Fruit fly (Drosophila melanogaster): ENCODE results near the gene Sh3beta.

The Sh3beta gene

dm6 chr3L:7328567-7329253, 40.4 kb downstream of the Sh3beta start, which contains the start of the genes mrva, CG42307 and mus312 (continued):
- TF ChIP-seq sr (GFP tag; IDR thresholded peaks at IDR 0.05): no peak
- TF ChIP-seq Hmx (GFP tag; optimal IDR thresholded peaks at IDR 0.05): no peak
- no peak for TF ChIP-seq NK7.1 (GFP tag; optimal IDR thresholded peaks at IDR 0.05)
- TF ChIP-seq Spps (tag; optimal IDR thresholded peaks at IDR 0.05): peak; percentile 72
- TF ChIP-seq CG1233 (GFP tag; optimal IDR thresholded peaks at IDR 0.05): peak; percentile 57
- TF ChIP-seq NfI (GFP tag; optimal IDR thresholded peaks at IDR 0.05): peak; percentile 91
- peak; percentile 3; the same call in 1 of the 2 replicates for TF ChIP-seq Rx (GFP tag; IDR thresholded peaks at IDR 0.05)
- peak; percentile 96 for TF ChIP-seq CoRest (tag; optimal IDR thresholded peaks at IDR 0.05)
- TF ChIP-seq shn (GFP tag; optimal IDR thresholded peaks at IDR 0.05): peak; percentile 17
- TF ChIP-seq kah (GFP tag; optimal IDR thresholded peaks at IDR 0.05): peak; percentile 87
- no peak for TF ChIP-seq z (GFP tag; IDR thresholded peaks at IDR 0.05)
- peak; percentile 86 for TF ChIP-seq CG18619 (GFP tag; optimal IDR thresholded peaks at IDR 0.05)
- peak; percentile 63 for TF ChIP-seq wdn (GFP tag; IDR thresholded peaks at IDR 0.05)
- TF ChIP-seq MBD-R2 (GFP tag; IDR thresholded peaks at IDR 0.05): peak; percentile 84
- TF ChIP-seq CG10274 (GFP tag; optimal IDR thresholded peaks at IDR 0.05): no peak
- peak; percentile 73 for TF ChIP-seq Usf (GFP tag; optimal IDR thresholded peaks at IDR 0.05)
- TF ChIP-seq HLH54F (GFP tag; optimal IDR thresholded peaks at IDR 0.05): peak; percentile 49
- TF ChIP-seq Adf1 (GFP tag; IDR thresholded peaks at IDR 0.05): peak; percentile 49
- peak; percentile 75 for TF ChIP-seq CG11247 (GFP tag; IDR thresholded peaks at IDR 0.05)
- peak; percentile 82 for TF ChIP-seq Ada2b (GFP tag; IDR thresholded peaks at IDR 0.05)
- TF ChIP-seq MTF-1 (GFP tag; optimal IDR thresholded peaks at IDR 0.05; ENCODE audit: borderline replicate concordance): peak; percentile 91
- peak; percentile 87 for TF ChIP-seq CG4617 (GFP tag; optimal IDR thresholded peaks at IDR 0.05; ENCODE audit: borderline replicate concordance)
- no peak for TF ChIP-seq Lpt (GFP tag; optimal IDR thresholded peaks at IDR 0.05)
- no peak for TF ChIP-seq br (optimal IDR thresholded peaks at IDR 0.05)
- no peak for TF ChIP-seq ham (GFP tag; IDR thresholded peaks at IDR 0.05)
- no peak for TF ChIP-seq CG1529 (GFP tag; optimal IDR thresholded peaks at IDR 0.05)
- peak; percentile 92 for TF ChIP-seq CG12299 (tag; optimal IDR thresholded peaks at IDR 0.05)
- peak; percentile 42 for TF ChIP-seq Sry-δ (GFP tag; optimal IDR thresholded peaks at IDR 0.05)
- no peak for TF ChIP-seq usp (GFP tag; optimal IDR thresholded peaks at IDR 0.05)
- peak; percentile 73 for TF ChIP-seq Awh (GFP tag; IDR thresholded peaks at IDR 0.05)
- peak; percentile 88 for TF ChIP-seq Rfx (GFP tag; IDR thresholded peaks at IDR 0.05)
- TF ChIP-seq fd3F (GFP tag; optimal IDR thresholded peaks at IDR 0.05): peak; percentile 93
- peak; percentile 77 for TF ChIP-seq bcd (GFP tag; optimal IDR thresholded peaks at IDR 0.05)
- no peak for TF ChIP-seq ATbp (GFP tag; optimal IDR thresholded peaks at IDR 0.05)
- peak in 1 of 3 experiments; percentile 92 for TF ChIP-seq lola (GFP tag; optimal IDR thresholded peaks at IDR 0.05)
- TF ChIP-seq CG18599 (GFP tag; optimal IDR thresholded peaks at IDR 0.05): peak; percentile 93
- TF ChIP-seq dan (GFP tag; IDR thresholded peaks at IDR 0.05): no peak
- peak; percentile 83 for TF ChIP-seq CG4360 (GFP tag; IDR thresholded peaks at IDR 0.05)
- TF ChIP-seq cg (GFP tag; optimal IDR thresholded peaks at IDR 0.05): no peak
- TF ChIP-seq CG3065 (GFP tag; optimal IDR thresholded peaks at IDR 0.05): peak; percentile 49
- TF ChIP-seq ken (GFP tag; IDR thresholded peaks at IDR 0.05): peak; percentile 68
- peak; percentile 89 for TF ChIP-seq Oli (tag; optimal IDR thresholded peaks at IDR 0.05)
- TF ChIP-seq CG7963 (GFP tag; IDR thresholded peaks at IDR 0.05; ENCODE audit: partially characterized antibody): no peak
- TF ChIP-seq CG2889 (GFP tag; IDR thresholded peaks at IDR 0.05): peak; percentile 71; the same call in 2 of the 3 replicates
- peak; percentile 90 for TF ChIP-seq CG10979 (tag; optimal IDR thresholded peaks at IDR 0.05)
- TF ChIP-seq CG2116 (GFP tag; optimal IDR thresholded peaks at IDR 0.05): peak; percentile 85
- TF ChIP-seq p53 (GFP tag; optimal IDR thresholded peaks at IDR 0.05): no peak
- peak; percentile 29 for TF ChIP-seq CHES-1-like (GFP tag; optimal IDR thresholded peaks at IDR 0.05)
- peak; percentile 90 for TF ChIP-seq Blimp-1 (GFP tag; optimal IDR thresholded peaks at IDR 0.05)
- TF ChIP-seq croc (GFP tag; conservative IDR thresholded peaks at IDR 0.05): peak; percentile 63
